Fruit fly (Drosophila melanogaster) Kc167 (cell line): ENCODE data around the gene CG18249.

Experiments
- Myc ChIP-seq: fragments of >200 bp; optimal IDR thresholded peaks from 2 replicates; lab custom pipeline; 2017; ENCODE audit warnings: missing external identifiers
- Sin3A ChIP-seq: fragments of >200 bp; optimal IDR thresholded peaks from 2 replicates; lab custom pipeline; 2018; ENCODE audit warnings: missing external identifiers
- h ChIP-seq: fragments of >200 bp; optimal IDR thresholded peaks from 3 replicates; lab custom pipeline; 2018; ENCODE audit warnings: missing external identifiers
- insv ChIP-seq: fragments of >200 bp; optimal IDR thresholded peaks from 3 replicates; lab custom pipeline; 2018; ENCODE audit warnings: missing external identifiers
- ttk ChIP-seq: sonication (Bioruptor generic); optimal IDR thresholded peaks from 2 replicates; lab custom pipeline; 2017; ENCODE audit warnings: missing external identifiers

DNA sequence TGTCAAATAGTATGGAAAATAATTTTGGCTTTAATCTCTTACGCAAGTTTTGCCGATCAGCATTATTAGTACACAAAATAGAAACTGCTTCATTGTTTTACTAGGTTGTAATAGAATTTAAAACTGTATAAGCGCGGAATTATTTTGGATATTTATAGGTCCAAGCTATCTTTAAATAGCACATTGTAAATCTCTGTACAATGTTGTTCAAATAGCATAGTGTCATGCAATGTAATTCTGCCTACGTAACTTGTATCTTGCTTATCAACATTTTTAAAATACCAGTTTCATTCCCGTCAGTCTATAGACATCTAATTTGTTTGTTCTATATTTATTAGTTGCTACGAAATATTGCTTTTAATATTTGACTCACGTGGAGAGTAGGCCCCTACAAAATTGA, 15.2 kb upstream of the CG18249 start, which contains the start of gene CheA84a:
- TF ChIP-seq ttk (lab: Kevin White, UChicago): no peak
- TF ChIP-seq insv: no peak
- no peak for TF ChIP-seq h (lab: Kevin White, UChicago)
- TF ChIP-seq Sin3A (lab: Kevin White, UChicago): no peak
- no peak for TF ChIP-seq Myc (lab: Kevin White, UChicago)
